Worm (Caenorhabditis elegans) whole organism, L4 larva: ENCODE data around the gene fubl-2.

Experiments used
- ama-1 ChIP-seq: fragments of 150-350 bp; optimal IDR thresholded peaks from 2 replicates; lab custom pipeline; 2014; ENCODE audit warnings: inconsistent platforms, mixed read lengths
- hlh-11 ChIP-seq: fragments of 200-800 bp; sonication (Bioruptor generic); optimal IDR thresholded peaks from 2 replicates; lab custom pipeline; 2018; ENCODE audit warnings: mild to moderate bottlenecking, missing genetic modification characterization, missing compliant biosample characterization
- mep-1 ChIP-seq: fragments of 150-350 bp; sonication (generic microtip); optimal IDR thresholded peaks from 3 replicates; lab custom pipeline; 2014; ENCODE audit warnings: missing biosample characterization, missing genetic modification characterization
- nhr-237 ChIP-seq: sonication (generic microtip); optimal IDR thresholded peaks from 2 replicates; lab custom pipeline; 2017; ENCODE audit warnings: missing biosample characterization, missing genetic modification characterization
- snpc-4 ChIP-seq: fragments of 150-350 bp; optimal IDR thresholded peaks from 2 replicates; lab custom pipeline; 2014; ENCODE audit warnings: missing biosample characterization, missing genetic modification characterization
- unc-62 ChIP-seq, 3 experiments: fragments of 150-350 bp in 1 of 3; sonication (generic microtip); optimal IDR thresholded peaks in 2 of 3; peaks in 1 of 3; 1 replicate in 1 of 3; 2 replicates in 2 of 3; lab custom pipeline; 2014 to 2017; ENCODE audit warnings: missing biosample characterization in 3 of 3, missing genetic modification characterization in 3 of 3, missing genetic modification reagents in 3 of 3, missing genotype in 1 of 3

ce11 chrIII:7060531-7061095 is 26.9 kb downstream of the fubl-2 start, which contains the start of gene egg-2:
- TF ChIP-seq mep-1 (tag; lab: Kevin White, UChicago) = no peak
- no peak for TF ChIP-seq unc-62 (GFP tag; optimal IDR thresholded peaks at IDR 0.05 in 1 of 2; lab: Kevin White, UChicago)
- no peak for TF ChIP-seq unc-62 (tag; optimal IDR thresholded peaks at IDR 0.05; lab: Kevin White, UChicago)
- TF ChIP-seq hlh-11 (tag; lab: Kevin White, UChicago) = no peak
- TF ChIP-seq snpc-4 (tag; lab: Kevin White, UChicago) = no peak
- TF ChIP-seq nhr-237 (tag; lab: Kevin White, UChicago) = no peak
- TF ChIP-seq ama-1 (lab: Kevin White, UChicago) = no peak
